Worm (Caenorhabditis elegans) whole organism, L4 larva: Measurements from ENCODE around the gene txdc-9.

Experiments
- F26F4.8 ChIP-seq: fragments of 200-800 bp; sonication (Bioruptor generic); conservative IDR thresholded peaks from 2 replicates; pipeline ENCODE4 v1.3.6; 2022; ENCODE audit warnings: missing genetic modification characterization, missing compliant biosample characterization
- F37D6.2 ChIP-seq: sonication (generic microtip); optimal IDR thresholded peaks from 2 replicates; lab custom pipeline; 2016; ENCODE audit warnings: mild to moderate bottlenecking, missing genetic modification characterization, missing compliant biosample characterization
- T20F7.1 ChIP-seq: fragments of 200-800 bp; sonication (Bioruptor generic); optimal IDR thresholded peaks from 2 replicates; lab custom pipeline; 2018; ENCODE audit warnings: mild to moderate bottlenecking, missing genetic modification characterization, missing compliant biosample characterization
- Y48G9A.11 ChIP-seq: fragments of 200-800 bp; sonication (Bioruptor generic); IDR thresholded peaks from 2 replicates; pipeline ENCODE4 v1.3.6; 2022; ENCODE audit warnings: missing genetic modification reagents, missing genetic modification characterization, missing compliant biosample characterization
- Y75B8A.6 ChIP-seq: fragments of 200-800 bp; sonication (Bioruptor generic); IDR thresholded peaks from 2 replicates; pipeline ENCODE4 v1.3.6; 2022; ENCODE audit warnings: missing genetic modification reagents, missing genetic modification characterization, missing compliant biosample characterization
- ZK546.5 ChIP-seq, 2 experiments: sonication (generic microtip); optimal IDR thresholded peaks; 2 replicates each; lab custom pipeline; 2017; ENCODE audit warnings: missing biosample characterization in 2 of 2, missing genetic modification characterization in 2 of 2
- aly-2 ChIP-seq: sonication (generic microtip); optimal IDR thresholded peaks from 2 replicates; lab custom pipeline; 2018; ENCODE audit warnings: missing biosample characterization, missing genetic modification characterization
- ama-1 ChIP-seq: fragments of 150-350 bp; optimal IDR thresholded peaks from 2 replicates; lab custom pipeline; 2014; ENCODE audit warnings: inconsistent platforms, mixed read lengths
- attf-4 ChIP-seq: sonication (generic microtip); optimal IDR thresholded peaks from 3 replicates; lab custom pipeline; 2017; ENCODE audit warnings: missing biosample characterization, missing genetic modification characterization
- ceh-20 ChIP-seq: fragments of 200-800 bp; sonication (Bioruptor generic); IDR thresholded peaks from 2 replicates; pipeline ENCODE4 v1.3.6; 2022; ENCODE audit warnings: missing genetic modification reagents, missing genetic modification characterization, missing compliant biosample characterization
- ceh-28 ChIP-seq: fragments of 150-350 bp; optimal IDR thresholded peaks from 2 replicates; lab custom pipeline; 2014; ENCODE audit warnings: missing biosample characterization, missing genetic modification reagents, missing genetic modification characterization
- ceh-44 ChIP-seq: fragments of 200-800 bp; sonication (Bioruptor generic); IDR thresholded peaks from 2 replicates; pipeline ENCODE4 v1.3.6; 2022; ENCODE audit warnings: missing genetic modification reagents, missing genetic modification characterization, missing compliant biosample characterization
- ces-1 ChIP-seq: fragments of 150-350 bp; sonication (generic microtip); optimal IDR thresholded peaks from 4 replicates; lab custom pipeline; 2014; ENCODE audit warnings: missing biosample characterization, missing genetic modification reagents, missing genetic modification characterization
- cey-2 ChIP-seq: sonication (generic microtip); optimal IDR thresholded peaks from 3 replicates; lab custom pipeline; 2017; ENCODE audit warnings: missing genetic modification characterization, mild to moderate bottlenecking, missing compliant biosample characterization, antibody characterized with exemption, borderline replicate concordance; ENCODE audit not compliant: insufficient read depth
- daf-16 ChIP-seq, 3 experiments: sonication (generic microtip); optimal IDR thresholded peaks; 2 replicates each; lab custom pipeline; 2016 to 2017; ENCODE audit warnings: missing genetic modification characterization in 3 of 3, missing genetic modification reagents in 3 of 3, mild to moderate bottlenecking in 2 of 3, missing compliant biosample characterization in 2 of 3, missing biosample characterization in 1 of 3, moderate library complexity in 1 of 3
- dmd-6 ChIP-seq: fragments of 200-800 bp; sonication (Bioruptor generic); IDR thresholded peaks from 2 replicates; pipeline ENCODE4 v1.3.6; 2022; ENCODE audit warnings: missing genetic modification reagents, missing genetic modification characterization, missing compliant biosample characterization
- dmd-8 ChIP-seq: fragments of 200-800 bp; sonication (Bioruptor generic); IDR thresholded peaks from 2 replicates; pipeline ENCODE4 v1.3.6; 2022; ENCODE audit warnings: missing genetic modification characterization, missing compliant biosample characterization
- duxl-1 ChIP-seq: sonication (generic microtip); optimal IDR thresholded peaks from 2 replicates; lab custom pipeline; 2016; ENCODE audit warnings: mild to moderate bottlenecking, missing genetic modification characterization, moderate library complexity, missing compliant biosample characterization; ENCODE audit not compliant: poor library complexity
- egl-27 ChIP-seq: sonication (generic microtip); optimal IDR thresholded peaks from 3 replicates; lab custom pipeline; 2017; ENCODE audit warnings: missing biosample characterization, missing genetic modification reagents, missing genetic modification characterization
- egl-43 ChIP-seq: fragments of 200-800 bp; sonication (Bioruptor generic); IDR thresholded peaks from 2 replicates; pipeline ENCODE4 v1.3.6; 2022; ENCODE audit warnings: missing genetic modification reagents, missing genetic modification characterization, missing compliant biosample characterization
- fos-1 ChIP-seq: fragments of 150-350 bp; optimal IDR thresholded peaks from 2 replicates; lab custom pipeline; 2014; ENCODE audit warnings: missing biosample characterization, missing genetic modification characterization
- gei-8 ChIP-seq: fragments of 200-800 bp; sonication (Bioruptor generic); optimal IDR thresholded peaks from 2 replicates; lab custom pipeline; 2018; ENCODE audit warnings: mild to moderate bottlenecking, missing genetic modification characterization, missing compliant biosample characterization
- hif-1 ChIP-seq, 2 experiments: sonication (generic microtip); optimal IDR thresholded peaks; 2 replicates each; lab custom pipeline; 2016 to 2017; ENCODE audit warnings: missing compliant biosample characterization in 2 of 2, missing genetic modification characterization in 2 of 2, missing genetic modification reagents in 2 of 2, missing genotype in 2 of 2, mild to moderate bottlenecking in 1 of 2
- hmg-1.1 ChIP-seq: fragments of 200-800 bp; sonication (Bioruptor generic); IDR thresholded peaks from 2 replicates; pipeline ENCODE4 v1.3.6; 2022; ENCODE audit warnings: missing genetic modification reagents, missing genetic modification characterization, missing compliant biosample characterization
- lim-7 ChIP-seq: fragments of 200-800 bp; sonication (Bioruptor generic); IDR thresholded peaks from 2 replicates; pipeline ENCODE4 v1.3.6; 2022; ENCODE audit warnings: missing genetic modification characterization, missing compliant biosample characterization
- lin-13 ChIP-seq: fragments of 150-350 bp; optimal IDR thresholded peaks from 2 replicates; lab custom pipeline; 2014; ENCODE audit warnings: missing biosample characterization, missing genetic modification reagents, missing genetic modification characterization
- lir-3 ChIP-seq: sonication (generic microtip); optimal IDR thresholded peaks from 2 replicates; lab custom pipeline; 2016; ENCODE audit warnings: mild to moderate bottlenecking, missing genetic modification characterization, missing compliant biosample characterization
- lsy-2 ChIP-seq, 2 experiments: fragments of 150-350 bp in 1 of 2; sonication (generic microtip) in 1 of 2; optimal IDR thresholded peaks; 2 replicates each; lab custom pipeline; 2014 to 2017; ENCODE audit warnings: missing biosample characterization in 2 of 2, missing genetic modification characterization in 2 of 2
- madf-5 ChIP-seq, 2 experiments: fragments of 200-800 bp; sonication (Bioruptor generic); IDR thresholded peaks; 2 replicates each; pipeline ENCODE4 v1.3.6; 2022; ENCODE audit warnings: missing compliant biosample characterization in 2 of 2, missing genetic modification characterization in 2 of 2
- mdt-29 ChIP-seq: fragments of 200-800 bp; sonication (Bioruptor generic); IDR thresholded peaks from 2 replicates; pipeline ENCODE4 v1.3.6; 2022; ENCODE audit warnings: missing genetic modification reagents, missing genetic modification characterization, missing compliant biosample characterization
- mxl-3 ChIP-seq: fragments of 200-800 bp; sonication (Bioruptor generic); optimal IDR thresholded peaks from 2 replicates; lab custom pipeline; 2018; ENCODE audit warnings: mild to moderate bottlenecking, missing genetic modification characterization, missing compliant biosample characterization
- nhr-102 ChIP-seq: sonication (generic microtip); optimal IDR thresholded peaks from 2 replicates; lab custom pipeline; 2016; ENCODE audit warnings: mild to moderate bottlenecking, missing genetic modification characterization, moderate library complexity, missing compliant biosample characterization
- nhr-25 ChIP-seq: sonication (generic microtip); optimal IDR thresholded peaks from 2 replicates; lab custom pipeline; 2017; ENCODE audit warnings: missing genetic modification characterization, mild to moderate bottlenecking, missing compliant biosample characterization, antibody characterized with exemption, moderate library complexity, borderline replicate concordance; ENCODE audit not compliant: insufficient read depth
- nhr-41 ChIP-seq: fragments of 200-800 bp; sonication (Bioruptor generic); IDR thresholded peaks from 2 replicates; pipeline ENCODE4 v1.3.6; 2022; ENCODE audit warnings: missing genetic modification reagents, missing genetic modification characterization, missing compliant biosample characterization
- nhr-76 ChIP-seq: fragments of 150-350 bp; optimal IDR thresholded peaks from 2 replicates; lab custom pipeline; 2014; ENCODE audit warnings: missing biosample characterization, missing genetic modification characterization
- nhr-77 ChIP-seq: fragments of 150-350 bp; optimal IDR thresholded peaks from 2 replicates; lab custom pipeline; 2014; ENCODE audit warnings: missing biosample characterization, missing genetic modification characterization
- pqm-1 ChIP-seq: sonication (generic microtip); optimal IDR thresholded peaks from 2 replicates; lab custom pipeline; 2017; ENCODE audit warnings: missing biosample characterization, missing genetic modification characterization
- snpc-1.2 ChIP-seq: fragments of 200-800 bp; sonication (Bioruptor generic); IDR thresholded peaks from 2 replicates; pipeline ENCODE4 v1.3.6; 2022; ENCODE audit warnings: missing genetic modification reagents, missing genetic modification characterization, missing compliant biosample characterization
- spr-1 ChIP-seq: sonication (generic microtip); optimal IDR thresholded peaks from 2 replicates; lab custom pipeline; 2016; ENCODE audit warnings: mild to moderate bottlenecking, missing genetic modification characterization, missing compliant biosample characterization
- unc-62 ChIP-seq, 3 experiments: fragments of 150-350 bp in 1 of 3; sonication (generic microtip); optimal IDR thresholded peaks in 2 of 3; peaks in 1 of 3; 1 replicate in 1 of 3; 2 replicates in 2 of 3; lab custom pipeline; 2014 to 2017; ENCODE audit warnings: missing biosample characterization in 3 of 3, missing genetic modification characterization in 3 of 3, missing genetic modification reagents in 3 of 3, missing genotype in 1 of 3
- vab-7 ChIP-seq: fragments of 200-800 bp; sonication (Bioruptor generic); IDR thresholded peaks from 2 replicates; pipeline ENCODE4 v1.3.6; 2022; ENCODE audit warnings: missing genetic modification reagents, missing genetic modification characterization, missing compliant biosample characterization
- zag-1 ChIP-seq: fragments of 150-350 bp; optimal IDR thresholded peaks from 2 replicates; lab custom pipeline; 2014; ENCODE audit warnings: missing biosample characterization, missing genetic modification characterization
- zfp-3 ChIP-seq: fragments of 200-800 bp; sonication (Bioruptor generic); conservative IDR thresholded peaks from 2 replicates; pipeline ENCODE4 v1.3.6; 2022; ENCODE audit warnings: missing genetic modification reagents, missing genetic modification characterization, missing compliant biosample characterization

The txdc-9 gene

DNA sequence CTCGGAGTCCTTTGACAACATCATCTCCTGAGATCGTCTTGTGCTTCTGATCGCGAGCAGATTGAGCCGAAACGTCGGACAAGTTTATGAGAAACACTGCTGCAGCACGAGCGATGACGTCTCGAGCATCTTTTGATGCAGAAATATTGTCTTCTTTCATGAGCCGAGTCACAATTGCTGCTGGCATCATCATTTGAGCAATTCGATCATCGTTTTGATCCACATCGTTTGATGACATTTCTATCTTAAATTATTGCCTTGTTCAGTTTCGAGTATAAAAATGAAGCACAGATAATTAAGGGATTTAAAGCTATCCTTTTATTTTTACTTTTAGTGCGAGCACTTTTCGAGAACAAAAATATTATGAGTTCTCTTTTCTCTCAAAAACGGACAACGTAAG, 30.6 kb downstream of the txdc-9 start, which contains the start of gene T26A5.8 (continued):
- TF ChIP-seq dmd-8 (GFP tag; lab: Robert Waterston, UW) (0 out of 2 replicates have a peak, but pooled peaks have one; percentile 26), ces-1 (GFP tag; lab: Kevin White, UChicago) (no peak), mdt-29 (GFP tag; lab: Robert Waterston, UW) (no peak), ama-1 (lab: Kevin White, UChicago) (peak; percentile 93), nhr-102 (tag; lab: Kevin White, UChicago) (peak; percentile 61), daf-16 (GFP tag; optimal IDR thresholded peaks at IDR 0.05; lab: Kevin White, UChicago) (peak in 1 of 2 experiments; percentile 13), daf-16 (tag; optimal IDR thresholded peaks at IDR 0.05; lab: Kevin White, UChicago) (peak; percentile 28), lim-7 (GFP tag; lab: Robert Waterston, UW) (no peak), Y75B8A.6 (peak; percentile 72; the same call in 1 of the 2 replicates), unc-62 (GFP tag; optimal IDR thresholded peaks at IDR 0.05 in 1 of 2; lab: Kevin White, UChicago) (peak in 1 of 2 experiments; percentile 33), unc-62 (tag; optimal IDR thresholded peaks at IDR 0.05; lab: Kevin White, UChicago) (no peak), cey-2 (tag; lab: Kevin White, UChicago) (no peak), Y48G9A.11 (GFP tag; lab: Robert Waterston, UW) (peak; percentile 62), gei-8 (GFP tag; lab: Kevin White, UChicago) (no peak), zfp-3 (GFP tag; lab: Robert Waterston, UW) (peak; percentile 43; the same call in 1 of the 2 replicates), lsy-2 (tag; optimal IDR thresholded peaks at IDR 0.05; lab: Kevin White, UChicago) (peak in 1 of 2 experiments; percentile 53), ceh-20 (no peak), F26F4.8 (no peak), fos-1 (no peak), dmd-6 (GFP tag; lab: Robert Waterston, UW) (0 out of 2 replicates have a peak, but pooled peaks have one; percentile 18), spr-1 (tag; lab: Kevin White, UChicago) (peak; percentile 20)

DNA sequence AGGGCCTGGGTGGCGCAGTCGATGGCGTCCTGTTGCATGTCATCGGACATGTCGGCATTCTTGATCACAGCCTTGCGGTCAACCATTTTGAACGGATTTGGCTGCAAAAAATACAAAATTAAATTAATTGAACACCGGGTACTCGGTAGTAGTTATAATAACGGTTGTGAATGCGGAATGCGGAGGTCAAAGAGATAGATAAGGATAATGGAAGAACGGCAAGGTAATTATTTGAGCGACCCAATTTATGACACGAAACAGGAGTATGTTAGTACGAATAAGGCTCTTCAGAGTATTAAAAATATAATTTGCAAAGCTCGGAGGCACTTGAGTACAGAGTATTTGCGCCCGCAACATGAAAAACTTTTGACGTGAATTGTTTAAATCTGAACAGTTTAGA, 31.7 kb downstream of the txdc-9 start, which contains the start of gene dlc-1:
Gene dlc-1 (minus strand): TSS at position 101 of the 400 bp plus-strand sequence.
- TF ChIP-seq zfp-3 (GFP tag; lab: Robert Waterston, UW) (0 out of 2 replicates have a peak, but pooled peaks have one; percentile 2), egl-43 (GFP tag; lab: Robert Waterston, UW) (no peak)
- TF ChIP-seq, all 104 proteins: peak for 1

DNA sequence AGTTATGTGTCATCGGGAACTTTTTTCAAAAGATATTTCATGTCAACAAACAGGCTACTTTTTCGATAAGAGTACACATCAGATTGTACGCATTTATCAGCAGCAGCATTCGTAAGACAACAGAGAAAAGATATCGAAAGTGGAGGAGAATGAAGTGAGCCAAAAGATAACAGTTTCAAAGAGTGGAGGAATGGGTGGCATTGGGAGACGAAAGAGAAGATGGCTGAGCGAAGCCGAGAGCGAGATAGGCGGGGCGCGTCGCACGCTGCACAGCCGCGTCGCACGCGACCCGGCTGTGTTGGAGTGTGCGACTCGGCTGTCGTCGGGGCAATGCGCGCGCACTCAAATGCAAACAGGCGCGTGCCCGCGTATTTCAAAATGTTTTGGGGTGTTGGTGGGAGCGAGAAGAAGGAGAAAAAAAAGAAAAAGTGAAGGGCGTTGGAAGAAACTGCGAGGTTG, 32.2 kb downstream of the txdc-9 start:
- TF ChIP-seq nhr-41 (0 out of 2 replicates have a peak, but pooled peaks have one; percentile 22), attf-4 (tag; lab: Kevin White, UChicago) (no peak), F37D6.2 (peak; percentile 47), zag-1 (tag; lab: Kevin White, UChicago) (no peak), dmd-6 (GFP tag; lab: Robert Waterston, UW) (peak; percentile 95), nhr-25 (tag; lab: Kevin White, UChicago) (peak; percentile 51), dmd-8 (GFP tag; lab: Robert Waterston, UW) (peak; percentile 88), nhr-102 (tag; lab: Kevin White, UChicago) (peak; percentile 89), F26F4.8 (no peak), hif-1 (tag; optimal IDR thresholded peaks at IDR 0.05; lab: Kevin White, UChicago) (peak in 1 of 2 experiments; percentile 85), lin-13 (GFP tag; lab: Kevin White, UChicago) (peak; percentile 71), lir-3 (tag; lab: Kevin White, UChicago) (no peak), snpc-1.2 (GFP tag; lab: Robert Waterston, UW) (peak; percentile 77), Y48G9A.11 (GFP tag; lab: Robert Waterston, UW) (peak; percentile 40; the same call in 1 of the 2 replicates), aly-2 (tag; lab: Kevin White, UChicago) (no peak), lim-7 (GFP tag; lab: Robert Waterston, UW) (no peak), ZK546.5 (tag; optimal IDR thresholded peaks at IDR 0.05; lab: Kevin White, UChicago) (no peak), egl-43 (GFP tag; lab: Robert Waterston, UW) (peak; percentile 93), madf-5 (GFP tag; IDR thresholded peaks at IDR 0.05; lab: Robert Waterston, UW) (no peak), duxl-1 (tag; lab: Kevin White, UChicago) (peak; percentile 60), nhr-76 (tag; lab: Kevin White, UChicago) (no peak), mdt-29 (GFP tag; lab: Robert Waterston, UW) (peak; percentile 85), mxl-3 (GFP tag; lab: Kevin White, UChicago) (peak; percentile 83), T20F7.1 (GFP tag; lab: Kevin White, UChicago) (peak; percentile 72), vab-7 (GFP tag; lab: Robert Waterston, UW) (peak; percentile 68), ceh-44 (no peak), pqm-1 (tag; lab: Kevin White, UChicago) (peak; percentile 96), Y75B8A.6 (0 out of 2 replicates have a peak, but pooled peaks have one; percentile 54), nhr-77 (tag; lab: Kevin White, UChicago) (peak; percentile 85), ceh-28 (tag; lab: Kevin White, UChicago) (no peak), hmg-1.1 (GFP tag; lab: Robert Waterston, UW) (peak; percentile 89), egl-27 (tag; lab: Kevin White, UChicago) (no peak)
